Worm (Caenorhabditis elegans) whole organism, young adult: Measurements from ENCODE around the gene xbx-5.
A peak's percentile ranks its signal among the peaks of the same experiment; 100 is the strongest.

Experiments used
- B0019.2 ChIP-seq: fragments of 200-800 bp; sonication (Bioruptor generic); conservative IDR thresholded peaks from 2 replicates; pipeline ENCODE4 v1.3.6; 2022; ENCODE audit warnings: missing genetic modification reagents, missing genetic modification characterization, missing compliant biosample characterization
- B0336.3 ChIP-seq: fragments of 200-800 bp; sonication (Bioruptor generic); IDR thresholded peaks from 2 replicates; pipeline ENCODE4 v1.3.6; 2022; ENCODE audit warnings: missing genetic modification characterization, missing compliant biosample characterization
- F10E7.11 ChIP-seq: sonication (generic microtip); optimal IDR thresholded peaks from 2 replicates; lab custom pipeline; 2017; ENCODE audit warnings: mild to moderate bottlenecking, missing genetic modification characterization, moderate library complexity, missing compliant biosample characterization
- F22D6.2 ChIP-seq: sonication (generic microtip); optimal IDR thresholded peaks from 2 replicates; lab custom pipeline; 2016; ENCODE audit warnings: mild to moderate bottlenecking, missing genetic modification characterization, missing compliant biosample characterization
- F55B11.4 ChIP-seq: sonication (generic microtip); optimal IDR thresholded peaks from 2 replicates; lab custom pipeline; 2016; ENCODE audit warnings: missing compliant biosample characterization, missing genetic modification characterization, borderline replicate concordance; ENCODE audit not compliant: insufficient read depth
- F57A8.1 ChIP-seq: fragments of 200-800 bp; sonication (Bioruptor generic); optimal IDR thresholded peaks from 2 replicates; lab custom pipeline; 2018; ENCODE audit warnings: mild to moderate bottlenecking, missing genetic modification characterization, moderate library complexity, missing compliant biosample characterization
- T07F8.4 ChIP-seq: sonication (generic microtip); optimal IDR thresholded peaks from 2 replicates; lab custom pipeline; 2016; ENCODE audit warnings: mild to moderate bottlenecking, missing genetic modification characterization, moderate library complexity, missing compliant biosample characterization
- T26A5.8 ChIP-seq: sonication (generic microtip); optimal IDR thresholded peaks from 2 replicates; lab custom pipeline; 2016; ENCODE audit warnings: missing genetic modification characterization, missing compliant biosample characterization
- Y53F4B.3 ChIP-seq: fragments of 200-800 bp; sonication (Bioruptor generic); IDR thresholded peaks from 2 replicates; pipeline ENCODE4 v1.3.6; 2022; ENCODE audit warnings: missing genetic modification reagents, missing genetic modification characterization, missing compliant biosample characterization
- Y53G8AR.9 ChIP-seq: fragments of 200-800 bp; sonication (Bioruptor generic); conservative IDR thresholded peaks from 2 replicates; pipeline ENCODE4 v1.3.6; 2022; ENCODE audit warnings: missing genetic modification reagents, missing genetic modification characterization, missing compliant biosample characterization
- Y56A3A.18 ChIP-seq: fragments of 200-800 bp; sonication (Bioruptor generic); IDR thresholded peaks from 2 replicates; pipeline ENCODE4 v1.3.6; 2022; ENCODE audit warnings: missing genetic modification reagents, missing genetic modification characterization, missing compliant biosample characterization
- Y67H2A.10 ChIP-seq: fragments of 200-800 bp; sonication (Bioruptor generic); conservative IDR thresholded peaks from 2 replicates; pipeline ENCODE4 v1.3.6; 2022; ENCODE audit warnings: missing genetic modification reagents, missing genetic modification characterization, missing compliant biosample characterization
- akir-1 ChIP-seq: fragments of 200-800 bp; sonication (Bioruptor generic); optimal IDR thresholded peaks from 2 replicates; lab custom pipeline; 2018; ENCODE audit warnings: mild to moderate bottlenecking, missing genetic modification characterization, moderate library complexity, missing compliant biosample characterization
- atf-7 ChIP-seq: sonication (generic microtip); optimal IDR thresholded peaks from 2 replicates; lab custom pipeline; 2017; ENCODE audit warnings: mild to moderate bottlenecking, missing genetic modification characterization, missing compliant biosample characterization
- athp-1 ChIP-seq: sonication (generic microtip); optimal IDR thresholded peaks from 2 replicates; lab custom pipeline; 2017; ENCODE audit warnings: mild to moderate bottlenecking, missing genetic modification characterization, missing compliant biosample characterization
- attf-6 ChIP-seq: fragments of 200-800 bp; sonication (Bioruptor generic); IDR thresholded peaks from 2 replicates; pipeline ENCODE4 v1.3.6; 2022; ENCODE audit warnings: missing genetic modification reagents, missing genetic modification characterization, missing compliant biosample characterization
- bed-2 ChIP-seq: fragments of 200-800 bp; sonication (Bioruptor generic); IDR thresholded peaks from 2 replicates; pipeline ENCODE4 v1.3.6; 2022; ENCODE audit warnings: missing genetic modification reagents, missing genetic modification characterization, missing compliant biosample characterization
- ccch-3 ChIP-seq: fragments of 200-800 bp; sonication (Bioruptor generic); optimal IDR thresholded peaks from 2 replicates; lab custom pipeline; 2018; ENCODE audit warnings: mild to moderate bottlenecking, missing genetic modification characterization, missing compliant biosample characterization
- ceh-27 ChIP-seq: fragments of 200-800 bp; sonication (Bioruptor generic); optimal IDR thresholded peaks from 2 replicates; lab custom pipeline; 2018; ENCODE audit warnings: mild to moderate bottlenecking, missing genetic modification characterization, moderate library complexity, missing compliant biosample characterization
- ceh-58 ChIP-seq: fragments of 200-800 bp; sonication (Bioruptor generic); IDR thresholded peaks from 2 replicates; pipeline ENCODE4 v1.3.6; 2022; ENCODE audit warnings: missing genetic modification characterization, missing compliant biosample characterization
- ceh-91 ChIP-seq: fragments of 200-800 bp; sonication (Bioruptor generic); IDR thresholded peaks from 2 replicates; pipeline ENCODE4 v1.3.6; 2022; ENCODE audit warnings: missing genetic modification reagents, missing genetic modification characterization, missing compliant biosample characterization
- dox-1 ChIP-seq: fragments of 200-800 bp; sonication (Bioruptor generic); IDR thresholded peaks from 2 replicates; pipeline ENCODE4 v1.3.6; 2022; ENCODE audit warnings: missing genetic modification reagents, missing genetic modification characterization, missing compliant biosample characterization
- egl-44 ChIP-seq: fragments of 200-800 bp; sonication (Bioruptor generic); IDR thresholded peaks from 2 replicates; pipeline ENCODE4 v1.3.6; 2022; ENCODE audit warnings: missing genetic modification reagents, missing genetic modification characterization, missing compliant biosample characterization
- egrh-3 ChIP-seq: fragments of 200-800 bp; sonication (Bioruptor generic); IDR thresholded peaks from 2 replicates; pipeline ENCODE4 v1.3.6; 2022; ENCODE audit warnings: missing genetic modification reagents, missing genetic modification characterization, missing compliant biosample characterization
- hlh-26 ChIP-seq: fragments of 200-800 bp; sonication (Bioruptor generic); conservative IDR thresholded peaks from 2 replicates; pipeline ENCODE4 v1.3.6; 2022; ENCODE audit warnings: missing genetic modification reagents, missing genetic modification characterization, missing compliant biosample characterization
- hmg-20 ChIP-seq: fragments of 200-800 bp; sonication (Bioruptor generic); IDR thresholded peaks from 2 replicates; pipeline ENCODE4 v1.3.6; 2022; ENCODE audit warnings: missing genetic modification reagents, missing genetic modification characterization, missing compliant biosample characterization
- hrde-1 ChIP-seq: sonication (generic microtip); optimal IDR thresholded peaks from 2 replicates; lab custom pipeline; 2016; ENCODE audit warnings: missing genetic modification characterization, mild to moderate bottlenecking, missing compliant biosample characterization, moderate library complexity, missing genotype, missing genetic modification reagents, borderline replicate concordance
- hsf-1 ChIP-seq: fragments of 200-800 bp; sonication (Bioruptor generic); IDR thresholded peaks from 2 replicates; pipeline ENCODE4 v1.3.6; 2022; ENCODE audit warnings: missing genetic modification reagents, missing genetic modification characterization, missing compliant biosample characterization
- let-526 ChIP-seq: fragments of 200-800 bp; sonication (Bioruptor generic); IDR thresholded peaks from 2 replicates; pipeline ENCODE4 v1.3.6; 2022; ENCODE audit warnings: missing genetic modification reagents, missing genetic modification characterization, missing compliant biosample characterization
- lin-54 ChIP-seq: fragments of 200-800 bp; sonication (Bioruptor generic); optimal IDR thresholded peaks from 2 replicates; lab custom pipeline; 2018; ENCODE audit warnings: mild to moderate bottlenecking, missing genetic modification characterization, missing compliant biosample characterization
- madf-3 ChIP-seq: fragments of 200-800 bp; sonication (Bioruptor generic); IDR thresholded peaks from 2 replicates; pipeline ENCODE4 v1.3.6; 2022; ENCODE audit warnings: missing genetic modification reagents, missing genetic modification characterization, missing compliant biosample characterization
- madf-6 ChIP-seq: fragments of 200-800 bp; sonication (Bioruptor generic); IDR thresholded peaks from 2 replicates; pipeline ENCODE4 v1.3.6; 2022; ENCODE audit warnings: missing genetic modification reagents, missing genetic modification characterization, missing compliant biosample characterization
- mcd-1 ChIP-seq: fragments of 200-800 bp; sonication (Bioruptor generic); IDR thresholded peaks from 2 replicates; pipeline ENCODE4 v1.3.6; 2022; ENCODE audit warnings: missing genetic modification reagents, missing genetic modification characterization, missing compliant biosample characterization
- mel-28 ChIP-seq: sonication (generic microtip); optimal IDR thresholded peaks from 2 replicates; lab custom pipeline; 2016; ENCODE audit warnings: borderline replicate concordance, mild to moderate bottlenecking, missing genetic modification characterization, missing compliant biosample characterization
- mes-4 ChIP-seq: sonication (generic microtip); optimal IDR thresholded peaks from 2 replicates; lab custom pipeline; 2016; ENCODE audit warnings: missing genotype, missing genetic modification characterization, missing compliant biosample characterization
- nhr-179 ChIP-seq: sonication (generic microtip); optimal IDR thresholded peaks from 2 replicates; lab custom pipeline; 2016; ENCODE audit warnings: mild to moderate bottlenecking, missing genetic modification characterization, missing compliant biosample characterization
- nhr-80 ChIP-seq: sonication (generic microtip); optimal IDR thresholded peaks from 2 replicates; lab custom pipeline; 2016; ENCODE audit warnings: missing genetic modification characterization, missing compliant biosample characterization
- pbrm-1 ChIP-seq: fragments of 200-800 bp; sonication (Bioruptor generic); IDR thresholded peaks from 2 replicates; pipeline ENCODE4 v1.3.6; 2022; ENCODE audit warnings: missing genetic modification reagents, missing genetic modification characterization, missing compliant biosample characterization
- rec-8 ChIP-seq, 2 experiments: sonication (generic microtip); optimal IDR thresholded peaks; 2 replicates each; lab custom pipeline; 2016; ENCODE audit warnings: mild to moderate bottlenecking in 2 of 2, missing genetic modification characterization in 2 of 2, missing genetic modification reagents in 2 of 2, missing genotype in 2 of 2, missing biosample characterization in 1 of 2, missing compliant biosample characterization in 1 of 2, moderate library complexity in 1 of 2
- snpc-1.3 ChIP-seq: sonication (generic microtip); optimal IDR thresholded peaks from 2 replicates; lab custom pipeline; 2017; ENCODE audit warnings: missing genetic modification characterization, mild to moderate bottlenecking, missing compliant biosample characterization, antibody characterized with exemption, moderate library complexity, missing genotype, missing genetic modification reagents; ENCODE audit not compliant: insufficient read depth
- sptf-2 ChIP-seq: fragments of 200-800 bp; sonication (Bioruptor generic); optimal IDR thresholded peaks from 2 replicates; lab custom pipeline; 2018; ENCODE audit warnings: mild to moderate bottlenecking, missing genetic modification characterization, missing compliant biosample characterization
- unc-130 ChIP-seq: sonication (generic microtip); optimal IDR thresholded peaks from 2 replicates; lab custom pipeline; 2016; ENCODE audit warnings: missing genetic modification reagents, missing genetic modification characterization, missing compliant biosample characterization
- zfh-2 ChIP-seq: fragments of 200-800 bp; sonication (Bioruptor generic); conservative IDR thresholded peaks from 2 replicates; pipeline ENCODE4 v1.3.6; 2022; ENCODE audit warnings: missing genetic modification reagents, missing genetic modification characterization, missing compliant biosample characterization
- zim-3 ChIP-seq: sonication (generic microtip); optimal IDR thresholded peaks from 2 replicates; lab custom pipeline; 2017; ENCODE audit warnings: mild to moderate bottlenecking, missing genetic modification characterization, moderate library complexity, missing compliant biosample characterization
- ztf-18 ChIP-seq: sonication (generic microtip); optimal IDR thresholded peaks from 2 replicates; lab custom pipeline; 2016; ENCODE audit warnings: missing genotype, mild to moderate bottlenecking, missing genetic modification characterization, missing compliant biosample characterization
- ztf-22 ChIP-seq: fragments of 200-800 bp; sonication (Bioruptor generic); optimal IDR thresholded peaks from 2 replicates; lab custom pipeline; 2018; ENCODE audit warnings: mild to moderate bottlenecking, missing genetic modification characterization, moderate library complexity, missing compliant biosample characterization
- ztf-25 ChIP-seq: fragments of 200-800 bp; sonication (Bioruptor generic); IDR thresholded peaks from 2 replicates; pipeline ENCODE4 v1.3.6; 2022; ENCODE audit warnings: missing genetic modification reagents, missing genetic modification characterization, missing compliant biosample characterization
- ztf-28 ChIP-seq: fragments of 200-800 bp; sonication (Bioruptor generic); IDR thresholded peaks from 2 replicates; pipeline ENCODE4 v1.3.6; 2022; ENCODE audit warnings: missing genetic modification reagents, missing genetic modification characterization, missing compliant biosample characterization
- ztf-3 ChIP-seq: fragments of 200-800 bp; sonication (Bioruptor generic); optimal IDR thresholded peaks from 2 replicates; lab custom pipeline; 2018; ENCODE audit warnings: mild to moderate bottlenecking, missing genetic modification characterization, missing compliant biosample characterization

The xbx-5 gene

DNA sequence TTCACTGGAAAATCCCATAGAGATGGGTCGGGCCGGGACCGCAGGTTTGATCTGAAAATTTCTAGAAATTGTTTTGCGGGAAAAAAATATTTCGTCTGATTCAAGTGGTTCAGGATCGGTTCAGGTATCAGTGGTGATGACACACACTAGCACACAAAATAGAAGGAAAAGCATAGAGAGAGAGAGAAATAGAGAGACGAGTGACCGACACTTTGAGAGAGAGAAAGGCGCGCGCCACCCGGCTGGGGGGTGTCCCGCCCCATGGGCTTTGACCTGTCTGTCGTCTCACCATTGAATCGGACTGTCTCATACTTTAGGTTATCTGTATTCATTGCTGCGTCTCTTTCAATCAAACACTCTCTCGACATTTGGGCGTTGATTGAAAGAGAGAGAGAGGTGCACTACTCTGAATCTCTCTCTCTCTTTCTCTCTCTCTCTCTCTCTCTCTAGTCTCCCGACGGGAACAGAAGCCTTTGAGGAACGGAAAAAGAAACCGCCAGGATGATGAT is 17.8 kb downstream of the xbx-5 start, which contains the start of gene acy-3 (continued):
- TF ChIP-seq snpc-1.3 (no peak), F10E7.11 (no peak), T07F8.4 (tag; lab: Kevin White, UChicago) (no peak), F22D6.2 (tag; lab: Kevin White, UChicago) (no peak), ceh-91 (no peak), madf-6 (GFP tag; lab: Robert Waterston, UW) (no peak), F57A8.1 (GFP tag; lab: Kevin White, UChicago) (no peak), Y53G8AR.9 (GFP tag; lab: Robert Waterston, UW) (0 out of 2 replicates have a peak, but pooled peaks have one; percentile 62), ccch-3 (GFP tag; lab: Kevin White, UChicago) (no peak), hrde-1 (tag; lab: Kevin White, UChicago) (no peak), attf-6 (GFP tag; lab: Robert Waterston, UW) (no peak), ztf-22 (GFP tag; lab: Kevin White, UChicago) (peak; percentile 42), mcd-1 (GFP tag; lab: Robert Waterston, UW) (peak; percentile 56), unc-130 (GFP tag; lab: Kevin White, UChicago) (no peak), hsf-1 (no peak), dox-1 (GFP tag; lab: Robert Waterston, UW) (peak; percentile 45; the same call in 1 of the 2 replicates), let-526 (GFP tag; lab: Robert Waterston, UW) (no peak), athp-1 (tag; lab: Kevin White, UChicago) (no peak), ceh-27 (GFP tag; lab: Kevin White, UChicago) (no peak), sptf-2 (no peak), ceh-58 (no peak), ztf-28 (GFP tag; lab: Robert Waterston, UW) (no peak), Y53F4B.3 (GFP tag; lab: Robert Waterston, UW) (no peak), B0019.2 (GFP tag; lab: Robert Waterston, UW) (no peak), mes-4 (tag; lab: Kevin White, UChicago) (no peak), Y56A3A.18 (no peak), pbrm-1 (GFP tag; lab: Robert Waterston, UW) (no peak), hlh-26 (GFP tag; lab: Robert Waterston, UW) (no peak), zim-3 (tag; lab: Kevin White, UChicago) (no peak), madf-3 (GFP tag; lab: Robert Waterston, UW) (no peak), akir-1 (no peak), hmg-20 (GFP tag; lab: Robert Waterston, UW) (no peak), T26A5.8 (no peak), ztf-3 (GFP tag; lab: Kevin White, UChicago) (no peak), F55B11.4 (tag; lab: Kevin White, UChicago) (no peak), ztf-25 (GFP tag; lab: Robert Waterston, UW) (no peak), bed-2 (GFP tag; lab: Robert Waterston, UW) (no peak), atf-7 (tag; lab: Kevin White, UChicago) (no peak), B0336.3 (GFP tag; lab: Robert Waterston, UW) (peak; percentile 61; the same call in 1 of the 2 replicates), rec-8 (tag; optimal IDR thresholded peaks at IDR 0.05; lab: Kevin White, UChicago) (no peak), lin-54 (GFP tag; lab: Kevin White, UChicago) (no peak), Y67H2A.10 (no peak), egrh-3 (GFP tag; lab: Robert Waterston, UW) (no peak), nhr-179 (tag; lab: Kevin White, UChicago) (no peak), egl-44 (GFP tag; lab: Robert Waterston, UW) (no peak), nhr-80 (tag; lab: Kevin White, UChicago) (peak; percentile 75), ztf-18 (tag; lab: Kevin White, UChicago) (no peak), zfh-2 (peak; percentile 74), mel-28 (no peak)
